Fruit fly (Drosophila melanogaster) whole organism, prepupa: ENCODE measurements around the gene hth.
A peak's percentile ranks its signal among the peaks of the same experiment; 100 is the strongest.

Experiments
- CG10631 ChIP-seq: fragments of 200-800 bp; sonication (Bioruptor generic); optimal IDR thresholded peaks from 2 replicates; lab custom pipeline; 2016; ENCODE audit warnings: missing biosample characterization, missing genetic modification characterization
- CG10669 ChIP-seq: fragments of 200-800 bp; sonication (Bioruptor generic); optimal IDR thresholded peaks from 3 replicates; lab custom pipeline; 2018; ENCODE audit warnings: missing biosample characterization, mild to moderate bottlenecking, missing genetic modification characterization, moderate library complexity
- CG11294 ChIP-seq: fragments of 200-800 bp; sonication (Bioruptor generic); IDR thresholded peaks from 2 replicates; pipeline ENCODE4 v1.3.6; 2022; ENCODE audit warnings: missing biosample characterization, missing genetic modification characterization
- CG11762 ChIP-seq: fragments of 200-800 bp; sonication (Bioruptor generic); optimal IDR thresholded peaks from 3 replicates; lab custom pipeline; 2016; ENCODE audit warnings: missing biosample characterization, missing genetic modification characterization; ENCODE audit not compliant: insufficient read depth
- CG11902 ChIP-seq: fragments of 200-800 bp; sonication (Bioruptor generic); optimal IDR thresholded peaks from 3 replicates; lab custom pipeline; 2016; ENCODE audit warnings: missing biosample characterization, missing genetic modification characterization
- CG15336 ChIP-seq: fragments of 200-800 bp; sonication (Bioruptor generic); IDR thresholded peaks from 2 replicates; pipeline ENCODE4 v1.3.6; 2022; ENCODE audit warnings: missing biosample characterization, missing genetic modification characterization
- CG3032 ChIP-seq: fragments of 200-800 bp; optimal IDR thresholded peaks from 2 replicates; lab custom pipeline; 2019; ENCODE audit warnings: missing biosample characterization, mild to moderate bottlenecking, missing genetic modification characterization, moderate library complexity
- CG31627 ChIP-seq: fragments of 200-800 bp; sonication (Bioruptor generic); optimal IDR thresholded peaks from 3 replicates; lab custom pipeline; 2016; ENCODE audit warnings: missing biosample characterization, missing genetic modification characterization
- CG32006 ChIP-seq: fragments of 200-800 bp; sonication (Bioruptor generic); optimal IDR thresholded peaks from 3 replicates; lab custom pipeline; 2017; ENCODE audit warnings: missing biosample characterization, mild to moderate bottlenecking, missing genetic modification characterization
- CG6163 ChIP-seq: fragments of 200-800 bp; sonication (Bioruptor generic); IDR thresholded peaks from 3 replicates; pipeline ENCODE4 v1.3.6; 2022; ENCODE audit warnings: missing biosample characterization, missing genetic modification characterization
- CG6276 ChIP-seq: fragments of 200-800 bp; sonication (Bioruptor generic); optimal IDR thresholded peaks from 2 replicates; lab custom pipeline; 2017; ENCODE audit warnings: missing biosample characterization, mild to moderate bottlenecking, missing genetic modification characterization
- CG6854 ChIP-seq: fragments of 200-800 bp; sonication (Bioruptor generic); optimal IDR thresholded peaks from 2 replicates; lab custom pipeline; 2017; ENCODE audit warnings: missing biosample characterization, mild to moderate bottlenecking, missing genetic modification characterization
- CG7368 ChIP-seq: fragments of 200-800 bp; sonication (Bioruptor generic); optimal IDR thresholded peaks from 3 replicates; lab custom pipeline; 2016; ENCODE audit warnings: missing biosample characterization, missing genetic modification characterization
- CG8119 ChIP-seq: fragments of 200-800 bp; sonication (Bioruptor generic); IDR thresholded peaks from 3 replicates; pipeline ENCODE4 v1.3.6; 2022; ENCODE audit warnings: missing biosample characterization, missing genetic modification characterization
- CG8319 ChIP-seq: fragments of 200-800 bp; sonication (Bioruptor generic); optimal IDR thresholded peaks from 3 replicates; lab custom pipeline; 2016; ENCODE audit warnings: missing biosample characterization, missing genetic modification characterization
- CG9139 ChIP-seq: fragments of 200-800 bp; sonication (Bioruptor generic); optimal IDR thresholded peaks from 3 replicates; lab custom pipeline; 2017; ENCODE audit warnings: missing biosample characterization, mild to moderate bottlenecking, missing genetic modification characterization
- Eip75B ChIP-seq: fragments of 200-800 bp; sonication (Bioruptor generic); optimal IDR thresholded peaks from 3 replicates; lab custom pipeline; 2016; ENCODE audit warnings: missing biosample characterization, missing genetic modification characterization
- Eip78C ChIP-seq: fragments of 200-800 bp; sonication (Bioruptor generic); peaks from one replicate; lab custom pipeline; 2016; ENCODE audit warnings: missing biosample characterization, missing genetic modification characterization
- Eip93F ChIP-seq: fragments of 200-800 bp; sonication (Bioruptor generic); optimal IDR thresholded peaks from 2 replicates; lab custom pipeline; 2016; ENCODE audit warnings: missing biosample characterization, mild to moderate bottlenecking, missing genetic modification characterization
- Ets21C ChIP-seq: fragments of 200-800 bp; sonication (Bioruptor generic); optimal IDR thresholded peaks from 3 replicates; lab custom pipeline; 2016; ENCODE audit warnings: missing biosample characterization, missing genetic modification characterization
- Hr38 ChIP-seq: sonication (Bioruptor generic); optimal IDR thresholded peaks from 2 replicates; lab custom pipeline; 2016; ENCODE audit warnings: missing biosample characterization, missing genetic modification characterization
- Hr39 ChIP-seq: fragments of 200-800 bp; sonication (Bioruptor generic); optimal IDR thresholded peaks from 2 replicates; lab custom pipeline; 2016; ENCODE audit warnings: missing biosample characterization, missing genetic modification characterization
- Hr4 ChIP-seq: fragments of 200-800 bp; sonication (Bioruptor generic); optimal IDR thresholded peaks from 3 replicates; lab custom pipeline; 2016; ENCODE audit warnings: missing biosample characterization, missing genetic modification characterization
- Lpt ChIP-seq: fragments of 200-800 bp; sonication (Bioruptor generic); optimal IDR thresholded peaks from 3 replicates; lab custom pipeline; 2016; ENCODE audit warnings: missing biosample characterization, missing genetic modification characterization
- Met ChIP-seq: fragments of 200-800 bp; sonication (Bioruptor generic); optimal IDR thresholded peaks from 3 replicates; lab custom pipeline; 2016; ENCODE audit warnings: missing biosample characterization, missing genetic modification characterization
- OdsH ChIP-seq: fragments of 200-800 bp; sonication (Bioruptor generic); optimal IDR thresholded peaks from 3 replicates; lab custom pipeline; 2016; ENCODE audit warnings: missing biosample characterization, missing genetic modification characterization
- Sox102F ChIP-seq: fragments of 200-800 bp; sonication (Bioruptor generic); optimal IDR thresholded peaks from 2 replicates; lab custom pipeline; 2016; ENCODE audit warnings: missing biosample characterization, mild to moderate bottlenecking, missing genetic modification characterization
- Sox15 ChIP-seq: fragments of 200-800 bp; sonication (Bioruptor generic); optimal IDR thresholded peaks from 3 replicates; lab custom pipeline; 2016; ENCODE audit warnings: missing biosample characterization, missing genetic modification characterization
- acj6 ChIP-seq: fragments of 200-800 bp; sonication (Bioruptor generic); optimal IDR thresholded peaks from 3 replicates; lab custom pipeline; 2016; ENCODE audit warnings: missing biosample characterization, missing genetic modification characterization
- cyc ChIP-seq: fragments of 200-800 bp; sonication (Bioruptor generic); optimal IDR thresholded peaks from 3 replicates; lab custom pipeline; 2016; ENCODE audit warnings: missing biosample characterization, missing genetic modification characterization
- dsx ChIP-seq: fragments of 200-800 bp; optimal IDR thresholded peaks from 3 replicates; lab custom pipeline; 2019; ENCODE audit warnings: missing biosample characterization, mild to moderate bottlenecking, missing genetic modification characterization, moderate library complexity; ENCODE audit not compliant: poor library complexity, severe bottlenecking
- esn ChIP-seq: fragments of 200-800 bp; sonication (Bioruptor generic); optimal IDR thresholded peaks from 2 replicates; lab custom pipeline; 2016; ENCODE audit warnings: missing biosample characterization, mild to moderate bottlenecking, missing genetic modification characterization, moderate library complexity
- fd85E ChIP-seq: fragments of 200-800 bp; sonication (Bioruptor generic); optimal IDR thresholded peaks from 3 replicates; lab custom pipeline; 2016; ENCODE audit warnings: missing biosample characterization, missing genetic modification characterization
- fkh ChIP-seq: fragments of 200-800 bp; sonication (Bioruptor generic); optimal IDR thresholded peaks from 3 replicates; lab custom pipeline; 2017; ENCODE audit warnings: missing biosample characterization, mild to moderate bottlenecking, missing genetic modification characterization, moderate library complexity
- lz ChIP-seq: fragments of 200-800 bp; sonication (Bioruptor generic); optimal IDR thresholded peaks from 3 replicates; lab custom pipeline; 2016; ENCODE audit warnings: missing biosample characterization, missing genetic modification characterization
- salr ChIP-seq, 2 experiments: fragments of 200-800 bp; sonication (Bioruptor generic); optimal IDR thresholded peaks; 3 replicates each; lab custom pipeline; 2016 to 2018; ENCODE audit warnings: missing biosample characterization in 2 of 2, missing genetic modification characterization in 2 of 2, mild to moderate bottlenecking in 1 of 2
- spab ChIP-seq: fragments of 200-800 bp; sonication (Bioruptor generic); optimal IDR thresholded peaks from 2 replicates; lab custom pipeline; 2017; ENCODE audit warnings: missing biosample characterization, mild to moderate bottlenecking, missing genetic modification characterization, missing genetic modification reagents
- svp ChIP-seq: fragments of 200-800 bp; sonication (Bioruptor generic); peaks from one replicate; lab custom pipeline; 2016; ENCODE audit warnings: missing biosample characterization, missing genetic modification characterization
- topi ChIP-seq: fragments of 200-800 bp; sonication (Bioruptor generic); optimal IDR thresholded peaks from 3 replicates; lab custom pipeline; 2016; ENCODE audit warnings: missing biosample characterization, missing genetic modification characterization
- vri ChIP-seq: fragments of 200-800 bp; sonication (Bioruptor generic); optimal IDR thresholded peaks from 3 replicates; lab custom pipeline; 2016; ENCODE audit warnings: missing biosample characterization, mild to moderate bottlenecking, missing genetic modification characterization

The hth gene

dm6 chr3R:10517820-10518219 lies 121.5 kb downstream of the hth start (continued):
- TF ChIP-seq CG11902 = peak; percentile 38
- TF ChIP-seq CG6854 (GFP tag; lab: Kevin White, UChicago) = no peak
- TF ChIP-seq Met = peak; percentile 46
- peak; percentile 92 for TF ChIP-seq Eip78C
- TF ChIP-seq CG6276 (GFP tag; lab: Kevin White, UChicago) = peak; percentile 71
- peak; percentile 86 for TF ChIP-seq Hr4
- TF ChIP-seq CG15336 = peak; percentile 84
- peak; percentile 61 for TF ChIP-seq Hr39 (GFP tag; lab: Kevin White, UChicago)
- peak; percentile 88 for TF ChIP-seq CG32006 (GFP tag; lab: Kevin White, UChicago)
- no peak for TF ChIP-seq fd85E (GFP tag; lab: Kevin White, UChicago)
- TF ChIP-seq Ets21C (GFP tag; lab: Kevin White, UChicago) = peak; percentile 40
- TF ChIP-seq Sox15 (GFP tag; lab: Kevin White, UChicago) = peak; percentile 26
- peak; percentile 71 for TF ChIP-seq spab (GFP tag; lab: Kevin White, UChicago)
- TF ChIP-seq CG11762 = peak; percentile 50
- TF ChIP-seq Sox102F = peak; percentile 4
- peak; percentile 42 for TF ChIP-seq CG9139 (GFP tag; lab: Kevin White, UChicago)
- TF ChIP-seq svp (GFP tag; lab: Kevin White, UChicago) = peak; percentile 81
- peak; percentile 46 for TF ChIP-seq CG31627
- TF ChIP-seq Eip93F (GFP tag; lab: Kevin White, UChicago) = no peak
- TF ChIP-seq CG6163 (GFP tag; lab: Robert Waterston, UW) = peak; percentile 83
- peak; percentile 58 for TF ChIP-seq cyc (GFP tag; lab: Kevin White, UChicago)
- peak; percentile 65 for TF ChIP-seq lz (GFP tag; lab: Kevin White, UChicago)
- no peak for TF ChIP-seq fkh
- TF ChIP-seq acj6 (GFP tag; lab: Kevin White, UChicago) = peak; percentile 50
- peak; percentile 79 for TF ChIP-seq CG10631 (GFP tag; lab: Kevin White, UChicago)
- peak; percentile 59 to 70 for TF ChIP-seq salr (GFP tag; optimal IDR thresholded peaks at IDR 0.05; lab: Kevin White, UChicago)
- TF ChIP-seq Lpt (GFP tag; lab: Kevin White, UChicago) = peak; percentile 80
- peak; percentile 83 for TF ChIP-seq CG3032
- TF ChIP-seq CG8319 (GFP tag; lab: Kevin White, UChicago) = peak; percentile 8
- TF ChIP-seq dsx (GFP tag; lab: Kevin White, UChicago) = peak; percentile 62
- TF ChIP-seq CG11294 (GFP tag; lab: Robert Waterston, UW) = 0 out of 2 replicates have a peak, but pooled peaks have one; percentile 48

DNA sequence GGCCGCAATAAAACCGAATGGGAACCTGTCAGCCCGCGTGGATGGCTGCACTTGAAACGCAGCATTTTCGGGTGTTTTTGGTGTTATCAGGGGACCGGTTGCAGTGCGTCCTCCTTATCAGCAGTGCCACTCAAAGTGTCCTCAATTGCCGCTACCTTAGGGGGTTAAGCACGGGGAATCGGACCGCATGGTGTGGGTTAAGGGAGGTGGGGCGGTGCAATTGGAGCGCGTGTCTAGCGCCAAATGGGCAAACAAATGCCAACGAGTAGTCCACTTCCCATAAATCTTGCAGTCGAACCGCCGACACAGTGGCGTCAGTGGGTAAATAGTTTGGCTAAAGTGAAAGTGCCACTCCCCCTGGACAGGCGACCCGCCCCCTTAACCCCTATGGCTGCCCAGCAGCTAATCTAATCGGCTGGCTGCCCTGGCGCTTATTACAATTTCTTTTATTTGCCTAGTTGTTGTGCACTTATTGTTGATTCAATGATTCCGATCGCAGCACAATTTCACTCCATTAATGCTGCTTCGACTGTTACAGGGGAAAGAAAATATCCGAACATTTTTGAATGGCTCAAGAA lies 124.7 kb downstream of the hth start:
- TF ChIP-seq fkh = peak; percentile 73
- TF ChIP-seq OdsH (GFP tag; lab: Kevin White, UChicago) = no peak
- TF ChIP-seq CG10669 (GFP tag; lab: Kevin White, UChicago) = no peak
- TF ChIP-seq svp (GFP tag; lab: Kevin White, UChicago) = peak; percentile 36
- TF ChIP-seq Hr38 (GFP tag; lab: Kevin White, UChicago) = no peak

DNA sequence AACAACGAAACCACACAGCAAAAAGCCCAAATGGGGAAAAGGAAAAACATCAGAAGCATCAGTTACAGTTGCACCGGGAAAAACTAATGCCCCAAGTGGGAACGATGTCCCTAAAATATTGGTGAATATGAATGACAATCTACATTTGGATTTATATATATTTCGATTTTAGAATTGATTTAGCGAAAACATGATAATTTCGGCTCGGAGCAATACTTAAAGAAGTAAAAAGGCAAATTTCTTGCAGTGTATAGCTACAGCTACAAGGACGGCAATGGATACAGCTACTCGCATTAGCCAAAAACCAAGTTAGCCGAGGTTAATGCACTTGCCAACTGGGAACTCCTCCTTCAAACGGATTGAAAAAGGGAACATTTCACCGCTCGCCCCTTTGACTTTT lies 127.1 kb downstream of the hth start:
- TF ChIP-seq vri (GFP tag; lab: Kevin White, UChicago) (no peak), CG8119 (no peak), Sox102F (no peak), svp (GFP tag; lab: Kevin White, UChicago) (peak; percentile 51), Eip75B (GFP tag; lab: Kevin White, UChicago) (no peak), topi (GFP tag; lab: Kevin White, UChicago) (peak; percentile 28), CG7368 (no peak), esn (GFP tag; lab: Kevin White, UChicago) (peak; percentile 10)
